Fruit fly (Drosophila melanogaster): ENCODE measurements around the gene rod.

dm6 chr3R:31571885-31572292, 8.9 kb upstream of the rod start, which contains the start of gene gammaCOP:
- no peak for TF ChIP-seq insv (optimal IDR thresholded peaks at IDR 0.05)
- no peak for TF ChIP-seq ttk (optimal IDR thresholded peaks at IDR 0.05)
- no peak for TF ChIP-seq psq (optimal IDR thresholded peaks at IDR 0.05)
- no peak for TF ChIP-seq Myc (optimal IDR thresholded peaks at IDR 0.05)
